Worm (Caenorhabditis elegans) whole organism, late embryonic: ENCODE data around the gene F42C5.9.
A peak's percentile ranks its signal among the peaks of the same experiment; 100 is the strongest.

Experiments used
- C08G9.2 ChIP-seq: sonication (generic microtip); optimal IDR thresholded peaks from 2 replicates; lab custom pipeline; 2016; ENCODE audit warnings: mild to moderate bottlenecking, missing genetic modification characterization, moderate library complexity, missing compliant biosample characterization
- C38D4.7 ChIP-seq: fragments of 200-800 bp; sonication (Bioruptor generic); optimal IDR thresholded peaks from 2 replicates; lab custom pipeline; 2018; ENCODE audit warnings: mild to moderate bottlenecking, missing genetic modification characterization, moderate library complexity, missing compliant biosample characterization
- F13H6.1 ChIP-seq: sonication (generic microtip); optimal IDR thresholded peaks from 2 replicates; lab custom pipeline; 2016; ENCODE audit warnings: missing genetic modification characterization, missing compliant biosample characterization
- K02D7.2 ChIP-seq: sonication (generic microtip); optimal IDR thresholded peaks from 2 replicates; lab custom pipeline; 2017; ENCODE audit warnings: mild to moderate bottlenecking, missing genetic modification characterization, missing compliant biosample characterization
- K09A11.1 ChIP-seq: sonication (generic microtip); optimal IDR thresholded peaks from 2 replicates; lab custom pipeline; 2017; ENCODE audit warnings: antibody characterized with exemption, mild to moderate bottlenecking, missing genetic modification characterization, missing compliant biosample characterization; ENCODE audit not compliant: insufficient read depth
- T23F11.4 ChIP-seq: fragments of 200-800 bp; sonication (Bioruptor generic); optimal IDR thresholded peaks from 2 replicates; lab custom pipeline; 2018; ENCODE audit warnings: mild to moderate bottlenecking, missing genetic modification characterization, missing compliant biosample characterization
- ceh-14 ChIP-seq: sonication (generic microtip); optimal IDR thresholded peaks from 2 replicates; lab custom pipeline; 2016; ENCODE audit warnings: missing genotype, missing genetic modification characterization, missing compliant biosample characterization
- ceh-18 ChIP-seq: sonication (generic microtip); optimal IDR thresholded peaks from 2 replicates; lab custom pipeline; 2016; ENCODE audit warnings: missing genetic modification characterization, missing compliant biosample characterization
- ceh-2 ChIP-seq: sonication (generic microtip); optimal IDR thresholded peaks from 2 replicates; lab custom pipeline; 2016; ENCODE audit warnings: missing genotype, missing genetic modification characterization, missing compliant biosample characterization
- ceh-22 ChIP-seq: sonication (generic microtip); optimal IDR thresholded peaks from 2 replicates; lab custom pipeline; 2017; ENCODE audit warnings: missing biosample characterization, missing genetic modification characterization
- ceh-31 ChIP-seq: sonication (generic microtip); optimal IDR thresholded peaks from 2 replicates; lab custom pipeline; 2016; ENCODE audit warnings: missing genetic modification characterization, missing compliant biosample characterization
- ceh-34 ChIP-seq: sonication (generic microtip); optimal IDR thresholded peaks from 2 replicates; lab custom pipeline; 2016; ENCODE audit warnings: mild to moderate bottlenecking, missing genetic modification characterization, missing compliant biosample characterization
- che-1 ChIP-seq: sonication (generic microtip); optimal IDR thresholded peaks from 2 replicates; lab custom pipeline; 2016; ENCODE audit warnings: mild to moderate bottlenecking, missing genetic modification characterization, missing compliant biosample characterization
- dmd-4 ChIP-seq: sonication (generic microtip); optimal IDR thresholded peaks from 2 replicates; lab custom pipeline; 2016; ENCODE audit warnings: borderline replicate concordance, missing genetic modification characterization, missing compliant biosample characterization
- dve-1 ChIP-seq: sonication (generic microtip); optimal IDR thresholded peaks from 2 replicates; lab custom pipeline; 2017; ENCODE audit warnings: antibody characterized with exemption, mild to moderate bottlenecking, missing genetic modification characterization, missing compliant biosample characterization
- elt-2 ChIP-seq: sonication (generic microtip); optimal IDR thresholded peaks from 2 replicates; lab custom pipeline; 2016; ENCODE audit warnings: missing genetic modification reagents, missing genetic modification characterization, missing compliant biosample characterization
- ets-4 ChIP-seq: sonication (generic microtip); optimal IDR thresholded peaks from 2 replicates; lab custom pipeline; 2016; ENCODE audit warnings: missing genetic modification characterization, missing compliant biosample characterization
- eyg-1 ChIP-seq: sonication (generic microtip); optimal IDR thresholded peaks from 2 replicates; lab custom pipeline; 2016; ENCODE audit warnings: missing genotype, missing genetic modification characterization, missing compliant biosample characterization
- fkh-10 ChIP-seq: fragments of 150-350 bp; optimal IDR thresholded peaks from 2 replicates; lab custom pipeline; 2014; ENCODE audit warnings: missing biosample characterization, missing genetic modification reagents, missing genetic modification characterization
- fkh-6 ChIP-seq: sonication (generic microtip); optimal IDR thresholded peaks from 2 replicates; lab custom pipeline; 2016; ENCODE audit warnings: missing genetic modification characterization, missing compliant biosample characterization
- hlh-13 ChIP-seq: fragments of 200-800 bp; sonication (Bioruptor generic); optimal IDR thresholded peaks from 2 replicates; lab custom pipeline; 2018; ENCODE audit warnings: mild to moderate bottlenecking, missing genetic modification characterization, missing compliant biosample characterization
- hlh-15 ChIP-seq: sonication (generic microtip); optimal IDR thresholded peaks from 2 replicates; lab custom pipeline; 2016; ENCODE audit warnings: missing genetic modification characterization, missing compliant biosample characterization
- hlh-30 ChIP-seq: sonication (generic microtip); optimal IDR thresholded peaks from 2 replicates; lab custom pipeline; 2017; ENCODE audit warnings: antibody characterized with exemption, missing genetic modification characterization, missing compliant biosample characterization; ENCODE audit not compliant: insufficient read depth
- hlh-6 ChIP-seq: sonication (generic microtip); optimal IDR thresholded peaks from 2 replicates; lab custom pipeline; 2016; ENCODE audit warnings: missing genotype, missing genetic modification characterization, missing compliant biosample characterization
- lin-11 ChIP-seq: fragments of 200-800 bp; sonication (Bioruptor generic); optimal IDR thresholded peaks from 2 replicates; lab custom pipeline; 2018; ENCODE audit warnings: mild to moderate bottlenecking, missing genetic modification characterization, missing compliant biosample characterization
- mec-3 ChIP-seq: sonication (generic microtip); optimal IDR thresholded peaks from 2 replicates; lab custom pipeline; 2016; ENCODE audit warnings: borderline replicate concordance, missing genetic modification characterization, missing compliant biosample characterization
- nfya-1 ChIP-seq: sonication (generic microtip); optimal IDR thresholded peaks from 2 replicates; lab custom pipeline; 2017; ENCODE audit warnings: missing genetic modification characterization, mild to moderate bottlenecking, missing compliant biosample characterization, antibody characterized with exemption, moderate library complexity
- nhr-11 ChIP-seq: fragments of 150-350 bp; optimal IDR thresholded peaks from 2 replicates; lab custom pipeline; 2014; ENCODE audit warnings: missing biosample characterization, missing genetic modification characterization
- pag-3 ChIP-seq: sonication (generic microtip); optimal IDR thresholded peaks from 2 replicates; lab custom pipeline; 2016; ENCODE audit warnings: missing compliant biosample characterization, missing genetic modification characterization, borderline replicate concordance
- pat-9 ChIP-seq: fragments of 200-800 bp; sonication (Bioruptor generic); optimal IDR thresholded peaks from 2 replicates; lab custom pipeline; 2018; ENCODE audit warnings: mild to moderate bottlenecking, missing genetic modification characterization, moderate library complexity, missing compliant biosample characterization
- pha-4 ChIP-seq: fragments of 150-350 bp; optimal IDR thresholded peaks from 2 replicates; lab custom pipeline; 2018; ENCODE audit warnings: missing biosample characterization, missing genetic modification reagents, missing genetic modification characterization
- pros-1 ChIP-seq: fragments of 150-350 bp; optimal IDR thresholded peaks from 2 replicates; lab custom pipeline; 2014; ENCODE audit warnings: missing biosample characterization, missing genetic modification reagents, missing genetic modification characterization
- ref-2 ChIP-seq: sonication (generic microtip); optimal IDR thresholded peaks from 2 replicates; lab custom pipeline; 2016; ENCODE audit warnings: missing genetic modification characterization, missing compliant biosample characterization
- rnt-1 ChIP-seq: sonication (generic microtip); optimal IDR thresholded peaks from 2 replicates; lab custom pipeline; 2016; ENCODE audit warnings: missing genetic modification characterization, missing compliant biosample characterization
- sdc-2 ChIP-seq: sonication (generic microtip); optimal IDR thresholded peaks from 2 replicates; lab custom pipeline; 2016; ENCODE audit warnings: missing genotype, missing genetic modification characterization, missing compliant biosample characterization
- sox-2 ChIP-seq: fragments of 200-800 bp; sonication (Bioruptor generic); IDR thresholded peaks from 2 replicates; pipeline ENCODE4 v1.3.6; 2022; ENCODE audit warnings: missing genetic modification reagents, missing genetic modification characterization, missing compliant biosample characterization
- syd-9 ChIP-seq: sonication (generic microtip); optimal IDR thresholded peaks from 2 replicates; lab custom pipeline; 2016; ENCODE audit warnings: mild to moderate bottlenecking, missing genetic modification characterization, moderate library complexity, missing compliant biosample characterization
- tbx-2 ChIP-seq: sonication (generic microtip); optimal IDR thresholded peaks from 2 replicates; lab custom pipeline; 2016; ENCODE audit warnings: missing genetic modification characterization, missing compliant biosample characterization
- unc-3 ChIP-seq, 2 experiments: fragments of 200-800 bp in 1 of 2; sonication (Bioruptor generic) in 1 of 2; sonication (generic microtip) in 1 of 2; conservative IDR thresholded peaks in 1 of 2; optimal IDR thresholded peaks in 1 of 2; 2 replicates each; pipeline versions ENCODE4 v1.3.6 to Lab custom; 2016 to 2022; ENCODE audit warnings: missing compliant biosample characterization in 2 of 2, missing genetic modification characterization in 2 of 2, missing genetic modification reagents in 1 of 2
- unc-42 ChIP-seq: sonication (generic microtip); optimal IDR thresholded peaks from 2 replicates; lab custom pipeline; 2016; ENCODE audit warnings: missing genotype, missing genetic modification characterization, missing compliant biosample characterization
- unc-55 ChIP-seq: sonication (generic microtip); optimal IDR thresholded peaks from 2 replicates; lab custom pipeline; 2017; ENCODE audit warnings: missing biosample characterization, missing genetic modification reagents, missing genetic modification characterization
- unc-86 ChIP-seq: sonication (generic microtip); optimal IDR thresholded peaks from 2 replicates; lab custom pipeline; 2016; ENCODE audit warnings: missing genetic modification characterization, missing compliant biosample characterization

The F42C5.9 gene

DNA sequence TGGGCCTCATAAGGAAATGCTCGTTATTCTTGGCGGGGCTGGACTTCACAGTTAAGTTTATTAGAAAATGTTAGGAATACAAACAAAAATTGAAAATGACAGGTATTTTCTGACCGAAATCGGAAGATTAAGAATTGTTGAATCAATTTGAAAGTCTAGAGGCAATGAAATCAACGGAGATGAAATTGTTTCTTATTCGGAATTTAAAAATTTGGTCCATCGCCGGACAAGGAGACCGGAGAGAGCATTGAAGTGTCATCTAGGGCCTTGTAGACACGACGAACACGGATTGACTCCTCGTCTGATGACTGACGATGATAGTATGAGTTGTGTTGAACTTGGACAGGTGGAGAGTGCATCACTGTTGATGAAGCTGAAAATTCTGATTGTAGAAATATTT lies 3.8 kb upstream of the F42C5.9 start:
- TF ChIP-seq che-1, result no peak
- no peak for TF ChIP-seq ceh-34
- no peak for TF ChIP-seq rnt-1 (tag; lab: Kevin White, UChicago)
- TF ChIP-seq K02D7.2, result no peak
- no peak for TF ChIP-seq hlh-15 (tag; lab: Kevin White, UChicago)
- no peak for TF ChIP-seq dve-1 (tag; lab: Kevin White, UChicago)
- TF ChIP-seq fkh-10 (GFP tag; lab: Kevin White, UChicago), result no peak
- no peak for TF ChIP-seq eyg-1 (tag; lab: Kevin White, UChicago)
- no peak for TF ChIP-seq ceh-22 (tag; lab: Kevin White, UChicago)
- TF ChIP-seq C38D4.7 (GFP tag; lab: Kevin White, UChicago), result no peak

DNA sequence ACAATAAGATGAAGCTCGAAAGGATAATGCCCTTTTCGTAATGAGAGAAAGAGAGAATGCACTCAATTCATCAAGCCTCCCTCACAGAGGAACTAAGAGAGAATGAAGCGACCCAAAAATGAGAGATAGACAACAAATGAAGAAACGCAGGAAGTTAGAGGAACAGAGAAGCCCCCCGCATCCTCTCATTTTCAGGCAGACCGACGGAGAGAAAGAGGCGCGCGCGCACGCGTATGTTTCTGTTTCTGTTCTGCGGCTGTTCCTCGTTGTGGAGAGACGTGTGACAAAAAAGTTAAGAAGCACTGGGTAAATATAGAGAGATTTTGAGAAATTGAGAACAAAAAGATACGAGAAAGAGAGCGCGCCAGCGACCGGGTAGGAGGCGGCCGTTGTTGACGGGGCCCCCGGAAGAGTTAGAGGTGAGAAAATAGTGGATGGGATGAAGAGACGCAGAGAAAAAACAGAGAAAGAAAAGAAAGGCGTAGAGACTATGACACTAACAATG lies 3.1 kb upstream of the F42C5.9 start:
- peak; percentile 16 for TF ChIP-seq C08G9.2 (tag; lab: Kevin White, UChicago)
- TF ChIP-seq hlh-13, result no peak
- TF ChIP-seq sdc-2 (tag; lab: Kevin White, UChicago), result no peak
- peak; percentile 69 for TF ChIP-seq unc-55
- TF ChIP-seq F13H6.1 (tag; lab: Kevin White, UChicago), result peak; percentile 53
- TF ChIP-seq tbx-2, result peak; percentile 82
- TF ChIP-seq ceh-2, result peak; percentile 29
- peak; percentile 67 for TF ChIP-seq ref-2
- TF ChIP-seq ceh-34, result peak; percentile 55
- TF ChIP-seq eyg-1 (tag; lab: Kevin White, UChicago), result peak; percentile 5
- TF ChIP-seq nfya-1, result peak; percentile 81
- TF ChIP-seq rnt-1 (tag; lab: Kevin White, UChicago), result peak; percentile 81
- TF ChIP-seq unc-42 (tag; lab: Kevin White, UChicago), result peak; percentile 87
- no peak for TF ChIP-seq ceh-22 (tag; lab: Kevin White, UChicago)
- TF ChIP-seq pros-1, result peak; percentile 96
- TF ChIP-seq ceh-31 (tag; lab: Kevin White, UChicago), result peak; percentile 89
- TF ChIP-seq hlh-6 (tag; lab: Kevin White, UChicago), result peak; percentile 1
- TF ChIP-seq pat-9 (tag; lab: Kevin White, UChicago), result peak; percentile 60
- TF ChIP-seq fkh-6 (tag; lab: Kevin White, UChicago), result no peak
- peak; percentile 79 for TF ChIP-seq ceh-18
- TF ChIP-seq mec-3 (tag; lab: Kevin White, UChicago), result no peak
- peak; percentile 52 for TF ChIP-seq hlh-30 (tag; lab: Kevin White, UChicago)
- peak; percentile 13 for TF ChIP-seq syd-9
- peak; percentile 28 for TF ChIP-seq ceh-14
- TF ChIP-seq ets-4, result peak; percentile 38
- peak; percentile 27 for TF ChIP-seq elt-2 (tag; lab: Kevin White, UChicago)
- no peak for TF ChIP-seq unc-3 (GFP tag; conservative IDR thresholded peaks at IDR 0.05; lab: Robert Waterston, UW)
- TF ChIP-seq unc-3 (tag; optimal IDR thresholded peaks at IDR 0.05; lab: Kevin White, UChicago), result no peak
- TF ChIP-seq, all 69 proteins: peak for 21

DNA sequence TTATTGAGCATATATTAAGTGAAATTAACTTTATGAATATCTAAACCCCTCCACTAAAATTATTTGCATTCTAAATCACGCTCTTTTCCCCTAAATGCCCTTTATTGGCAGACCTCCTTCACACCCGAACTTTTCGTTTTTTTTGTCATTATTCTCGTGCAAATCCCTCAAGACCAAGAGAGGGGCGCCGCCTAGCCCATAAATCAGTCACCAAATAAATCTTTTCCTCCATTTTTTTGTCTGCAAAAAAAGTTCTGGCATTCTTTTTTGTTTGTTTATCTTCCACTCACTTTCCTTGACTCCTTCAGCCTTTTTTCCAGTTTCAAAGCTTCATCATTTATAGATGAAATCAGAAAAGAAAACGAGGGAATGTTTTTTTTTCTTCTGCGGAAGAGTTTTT lies 2.0 kb upstream of the F42C5.9 start:
- no peak for TF ChIP-seq unc-86 (tag; lab: Kevin White, UChicago)
- TF ChIP-seq dmd-4 (tag; lab: Kevin White, UChicago), result no peak
- no peak for TF ChIP-seq fkh-6 (tag; lab: Kevin White, UChicago)
- no peak for TF ChIP-seq ets-4
- TF ChIP-seq ceh-18, result no peak
- TF ChIP-seq K09A11.1, result no peak
- no peak for TF ChIP-seq lin-11 (tag; lab: Kevin White, UChicago)
- no peak for TF ChIP-seq nfya-1
- no peak for TF ChIP-seq T23F11.4
- TF ChIP-seq pag-3 (tag; lab: Kevin White, UChicago), result no peak
- no peak for TF ChIP-seq hlh-15 (tag; lab: Kevin White, UChicago)
- no peak for TF ChIP-seq nhr-11
- TF ChIP-seq pha-4, result no peak
- no peak for TF ChIP-seq dve-1 (tag; lab: Kevin White, UChicago)
- TF ChIP-seq hlh-13, result no peak
- TF ChIP-seq C38D4.7 (GFP tag; lab: Kevin White, UChicago), result no peak
- TF ChIP-seq sox-2 (GFP tag; lab: Robert Waterston, UW), result no peak
- TF ChIP-seq unc-42 (tag; lab: Kevin White, UChicago), result no peak
- no peak for TF ChIP-seq ceh-2
- TF ChIP-seq, all 69 proteins: peak for 0
